Worm (Caenorhabditis elegans) whole organism, L1 larva: ENCODE measurements around the gene cchl-1.

Experiments used
- C04F5.9 ChIP-seq: sonication (generic microtip); optimal IDR thresholded peaks from 2 replicates; lab custom pipeline; 2016; ENCODE audit warnings: missing genetic modification characterization, missing compliant biosample characterization
- ama-1 ChIP-seq: fragments of 150-350 bp; optimal IDR thresholded peaks from 2 replicates; lab custom pipeline; 2014
- blmp-1 ChIP-seq: fragments of 150-350 bp; optimal IDR thresholded peaks from 2 replicates; lab custom pipeline; 2014; ENCODE audit warnings: missing biosample characterization, missing genetic modification characterization
- ceh-63 ChIP-seq: fragments of 200-800 bp; sonication (Bioruptor generic); optimal IDR thresholded peaks from 2 replicates; lab custom pipeline; 2018; ENCODE audit warnings: mild to moderate bottlenecking, missing genetic modification characterization, missing compliant biosample characterization
- ceh-8 ChIP-seq: fragments of 200-800 bp; sonication (Bioruptor generic); optimal IDR thresholded peaks from 2 replicates; lab custom pipeline; 2018; ENCODE audit warnings: mild to moderate bottlenecking, missing genetic modification characterization, moderate library complexity, missing compliant biosample characterization
- ceh-88 ChIP-seq: fragments of 200-800 bp; sonication (Bioruptor generic); IDR thresholded peaks from 2 replicates; pipeline ENCODE4 v1.3.6; 2022; ENCODE audit warnings: missing genetic modification characterization, missing compliant biosample characterization
- ceh-90 ChIP-seq: sonication (generic microtip); optimal IDR thresholded peaks from 2 replicates; lab custom pipeline; 2016; ENCODE audit warnings: missing genetic modification characterization, missing compliant biosample characterization
- efl-1 ChIP-seq, 4 experiments: fragments of 150-350 bp; optimal IDR thresholded peaks in 3 of 4; peaks in 1 of 4; 1 replicate in 1 of 4; 2 replicates in 3 of 4; lab custom pipeline; 2014; ENCODE audit warnings: missing biosample characterization in 2 of 4, missing genetic modification characterization in 2 of 4, missing genetic modification reagents in 2 of 4
- efl-3 ChIP-seq: fragments of 200-800 bp; sonication (Bioruptor generic); optimal IDR thresholded peaks from 2 replicates; lab custom pipeline; 2018; ENCODE audit warnings: mild to moderate bottlenecking, missing genetic modification characterization, missing compliant biosample characterization
- elt-3 ChIP-seq, 6 experiments: fragments of 150-350 bp in 1 of 6; sonication (generic microtip); optimal IDR thresholded peaks; 2 replicates each; lab custom pipeline; 2017 to 2018; ENCODE audit warnings: missing biosample characterization in 6 of 6, missing genetic modification characterization in 6 of 6, inconsistent platforms in 1 of 6
- ets-5 ChIP-seq: fragments of 200-800 bp; sonication (Bioruptor generic); IDR thresholded peaks from 2 replicates; pipeline ENCODE4 v1.3.6; 2022; ENCODE audit warnings: missing genetic modification characterization, missing compliant biosample characterization
- fkh-10 ChIP-seq: sonication (generic microtip); optimal IDR thresholded peaks from 2 replicates; lab custom pipeline; 2017; ENCODE audit warnings: missing biosample characterization, missing genetic modification reagents, missing genetic modification characterization
- fkh-4 ChIP-seq: sonication (generic microtip); optimal IDR thresholded peaks from 2 replicates; lab custom pipeline; 2016; ENCODE audit warnings: missing compliant biosample characterization, missing genetic modification characterization, borderline replicate concordance
- fos-1 ChIP-seq: fragments of 150-350 bp; optimal IDR thresholded peaks from 2 replicates; lab custom pipeline; 2014; ENCODE audit warnings: missing biosample characterization, missing genetic modification characterization
- hpl-2 ChIP-seq: fragments of 150-350 bp; optimal IDR thresholded peaks from 2 replicates; lab custom pipeline; 2014; ENCODE audit warnings: missing biosample characterization, missing genetic modification reagents, missing genetic modification characterization
- jun-1 ChIP-seq: fragments of 150-350 bp; optimal IDR thresholded peaks from 2 replicates; lab custom pipeline; 2014; ENCODE audit warnings: missing biosample characterization, missing genetic modification reagents, missing genetic modification characterization
- lin-14 ChIP-seq: fragments of 200-800 bp; sonication (Bioruptor generic); optimal IDR thresholded peaks from 2 replicates; lab custom pipeline; 2018; ENCODE audit warnings: mild to moderate bottlenecking, missing genetic modification characterization, moderate library complexity, missing compliant biosample characterization
- lin-35 ChIP-seq, 2 experiments: fragments of 150-350 bp; optimal IDR thresholded peaks; 2 replicates each; lab custom pipeline; 2014; ENCODE audit warnings: missing biosample characterization in 2 of 2, missing genetic modification characterization in 2 of 2, missing genetic modification reagents in 2 of 2
- lsy-2 ChIP-seq, 2 experiments: fragments of 150-350 bp; optimal IDR thresholded peaks; 2 replicates each; lab custom pipeline; 2014; ENCODE audit warnings: missing biosample characterization in 2 of 2, missing genetic modification characterization in 2 of 2
- mab-9 ChIP-seq: fragments of 200-800 bp; sonication (Bioruptor generic); IDR thresholded peaks from 2 replicates; pipeline ENCODE4 v1.3.6; 2022; ENCODE audit warnings: missing genetic modification reagents, missing genetic modification characterization, missing compliant biosample characterization
- mdl-1 ChIP-seq, 2 experiments: fragments of 150-350 bp; optimal IDR thresholded peaks; 2 replicates each; lab custom pipeline; 2014 to 2017; ENCODE audit warnings: missing biosample characterization in 2 of 2, missing genetic modification characterization in 2 of 2, inconsistent platforms in 1 of 2
- mep-1 ChIP-seq: fragments of 150-350 bp; optimal IDR thresholded peaks from 2 replicates; lab custom pipeline; 2014; ENCODE audit warnings: missing biosample characterization, missing genetic modification characterization
- nhr-28 ChIP-seq: fragments of 150-350 bp; optimal IDR thresholded peaks from 2 replicates; lab custom pipeline; 2014; ENCODE audit warnings: missing biosample characterization, missing genetic modification characterization
- nhr-76 ChIP-seq: sonication (generic microtip); optimal IDR thresholded peaks from 2 replicates; lab custom pipeline; 2017; ENCODE audit warnings: missing biosample characterization, missing genetic modification characterization
- nhr-84 ChIP-seq: sonication (generic microtip); optimal IDR thresholded peaks from 2 replicates; lab custom pipeline; 2017; ENCODE audit warnings: missing biosample characterization, missing genetic modification characterization
- nhr-85 ChIP-seq: sonication (generic microtip); peaks from one replicate; lab custom pipeline; 2016; ENCODE audit warnings: missing genetic modification characterization, inconsistent platforms, missing compliant biosample characterization
- nhr-90 ChIP-seq: sonication (generic microtip); optimal IDR thresholded peaks from 2 replicates; lab custom pipeline; 2016; ENCODE audit warnings: mild to moderate bottlenecking, missing genetic modification characterization, missing compliant biosample characterization; ENCODE audit not compliant: poor library complexity
- pax-3 ChIP-seq: fragments of 200-800 bp; sonication (Bioruptor generic); optimal IDR thresholded peaks from 2 replicates; lab custom pipeline; 2018; ENCODE audit warnings: mild to moderate bottlenecking, missing genetic modification characterization, moderate library complexity, missing compliant biosample characterization
- rnt-1 ChIP-seq: sonication (generic microtip); optimal IDR thresholded peaks from 2 replicates; lab custom pipeline; 2016; ENCODE audit warnings: mild to moderate bottlenecking, missing genetic modification characterization, moderate library complexity, missing compliant biosample characterization
- snu-23 ChIP-seq: sonication (generic microtip); optimal IDR thresholded peaks from 2 replicates; lab custom pipeline; 2016; ENCODE audit warnings: missing genetic modification characterization, missing compliant biosample characterization
- sptf-1 ChIP-seq: fragments of 150-350 bp; optimal IDR thresholded peaks from 2 replicates; lab custom pipeline; 2014; ENCODE audit warnings: missing biosample characterization, missing genetic modification characterization
- tbx-2 ChIP-seq: sonication (generic microtip); optimal IDR thresholded peaks from 2 replicates; lab custom pipeline; 2016; ENCODE audit warnings: missing genetic modification characterization, missing compliant biosample characterization
- tlp-1 ChIP-seq: fragments of 150-350 bp; optimal IDR thresholded peaks from 2 replicates; lab custom pipeline; 2014; ENCODE audit warnings: missing biosample characterization, missing genetic modification characterization
- xbp-1 ChIP-seq: sonication (generic microtip); optimal IDR thresholded peaks from 2 replicates; lab custom pipeline; 2016; ENCODE audit warnings: missing genetic modification characterization, missing compliant biosample characterization
- zag-1 ChIP-seq: fragments of 150-350 bp; optimal IDR thresholded peaks from 2 replicates; lab custom pipeline; 2014; ENCODE audit warnings: missing biosample characterization, missing genetic modification characterization

The cchl-1 gene

DNA sequence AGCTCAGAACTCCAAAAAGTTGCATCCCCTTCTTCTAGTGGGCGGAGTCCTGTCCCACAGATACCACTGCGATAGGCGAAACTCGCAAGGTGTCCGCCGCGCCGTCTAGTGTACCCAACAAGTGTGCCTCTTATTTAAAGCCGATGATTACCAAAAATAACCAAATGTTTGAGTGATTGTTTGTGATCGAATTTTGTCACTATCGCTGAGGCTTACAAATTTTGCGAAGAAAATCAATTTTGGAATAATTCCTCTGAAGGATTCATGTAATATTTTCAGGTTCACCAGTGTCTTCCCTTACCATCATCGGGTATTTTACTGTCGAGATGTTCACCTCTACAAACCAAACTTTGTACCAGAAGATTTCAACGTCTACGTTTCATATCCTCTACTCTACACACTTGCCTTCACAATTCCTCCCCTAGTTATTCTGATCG lies 12.1 kb downstream of the cchl-1 start (continued):
- no peak for TF ChIP-seq nhr-76 (tag; lab: Kevin White, UChicago)
- TF ChIP-seq snu-23: peak; percentile 82
- TF ChIP-seq ceh-88: 0 out of 2 replicates have a peak, but pooled peaks have one; percentile 26
- TF ChIP-seq fkh-10 (GFP tag; lab: Kevin White, UChicago): peak; percentile 53
- TF ChIP-seq lin-35 (GFP tag; optimal IDR thresholded peaks at IDR 0.05; lab: Kevin White, UChicago): peak; percentile 47 to 73

DNA sequence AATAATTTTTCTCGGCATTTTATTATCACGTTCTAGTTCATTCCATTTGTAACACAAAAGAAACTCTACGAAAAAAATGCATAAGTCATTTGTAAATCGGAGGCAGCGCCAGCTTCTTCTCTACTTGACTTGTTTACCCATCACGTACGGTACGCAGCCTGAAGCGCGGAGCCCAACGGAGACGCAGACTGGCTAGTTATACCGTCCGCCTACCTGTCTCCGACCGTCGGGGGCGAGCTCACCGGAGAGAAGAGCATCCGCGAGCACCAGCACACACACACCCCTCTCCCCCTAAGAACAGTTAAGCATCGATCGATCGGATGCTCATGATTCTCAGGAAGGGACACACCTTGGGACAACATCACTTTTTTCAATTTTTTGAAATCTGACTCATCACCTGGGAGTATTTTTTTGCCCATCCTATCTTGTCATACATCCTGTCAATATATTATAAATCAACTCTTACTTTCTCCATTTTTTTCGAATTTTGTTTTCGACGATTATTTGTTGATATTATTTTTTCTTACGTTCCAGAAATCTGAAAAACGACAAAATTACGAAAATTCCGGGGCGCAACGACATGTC lies 14.3 kb downstream of the cchl-1 start, which contains the start of gene plpr-1:
Gene plpr-1 (plus strand): TSS at position 535 of the 585 bp plus-strand sequence.
- TF ChIP-seq mdl-1 (tag; optimal IDR thresholded peaks at IDR 0.05; lab: Kevin White, UChicago) (no peak), nhr-28 (no peak), lsy-2 (tag; optimal IDR thresholded peaks at IDR 0.05; lab: Kevin White, UChicago) (no peak), ceh-8 (GFP tag; lab: Kevin White, UChicago) (no peak), elt-3 (tag; optimal IDR thresholded peaks at IDR 0.05; lab: Kevin White, UChicago) (no peak), tlp-1 (tag; lab: Kevin White, UChicago) (no peak), ceh-90 (tag; lab: Kevin White, UChicago) (no peak), nhr-84 (tag; lab: Kevin White, UChicago) (no peak), sptf-1 (tag; lab: Kevin White, UChicago) (no peak), xbp-1 (no peak), ama-1 (lab: Kevin White, UChicago) (no peak), rnt-1 (tag; lab: Kevin White, UChicago) (no peak), ceh-63 (no peak), zag-1 (no peak), efl-3 (GFP tag; lab: Kevin White, UChicago) (no peak), nhr-90 (tag; lab: Kevin White, UChicago) (no peak), ets-5 (no peak), hpl-2 (GFP tag; lab: Kevin White, UChicago) (no peak)

DNA sequence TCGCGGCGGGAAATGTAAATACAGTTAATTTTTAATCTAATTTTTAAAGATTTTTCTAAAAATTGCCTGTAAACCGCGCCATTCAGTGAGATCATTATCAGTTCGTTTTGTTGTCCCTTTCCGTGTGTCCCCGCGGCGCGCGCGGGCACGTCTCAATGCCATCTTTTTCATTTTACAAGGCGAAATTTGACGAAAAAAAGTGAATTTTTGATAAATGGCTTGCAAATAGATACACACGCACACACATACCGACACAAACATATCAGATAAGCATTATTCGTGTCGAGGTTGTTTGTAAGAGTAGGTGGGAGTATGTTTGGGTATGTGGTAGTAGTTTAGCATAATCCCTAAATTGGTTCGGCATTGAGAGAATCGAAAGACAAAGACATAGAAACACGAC lies 30.4 kb downstream of the cchl-1 start:
- TF ChIP-seq lin-14 (peak; percentile 70), fkh-4 (no peak), C04F5.9 (tag; lab: Kevin White, UChicago) (no peak), efl-1 (optimal IDR thresholded peaks at IDR 0.05; lab: Kevin White, UChicago) (no peak), efl-1 (GFP tag; optimal IDR thresholded peaks at IDR 0.05 in 1 of 2; lab: Kevin White, UChicago) (no peak), nhr-85 (tag; lab: Kevin White, UChicago) (peak; percentile 92), pax-3 (no peak), fos-1 (no peak), mep-1 (tag; lab: Kevin White, UChicago) (peak; percentile 9), snu-23 (peak; percentile 17), jun-1 (tag; lab: Kevin White, UChicago) (no peak), blmp-1 (tag; lab: Kevin White, UChicago) (peak; percentile 96), mab-9 (no peak)

ce11 chrII:11204731-11205130 lies 31.5 kb downstream of the cchl-1 start:
- TF ChIP-seq tbx-2 (tag; lab: Kevin White, UChicago) (no peak), ceh-8 (GFP tag; lab: Kevin White, UChicago) (no peak), snu-23 (no peak), blmp-1 (tag; lab: Kevin White, UChicago) (peak; percentile 54), lin-14 (peak; percentile 35), nhr-85 (tag; lab: Kevin White, UChicago) (peak; percentile 70)
